Worm (Caenorhabditis elegans): ENCODE measurements around the gene gpd-4.

gpd-4 gene

ce11 chrII:10197091-10197675 lies 26.1 kb downstream of the gpd-4 start, which contains the start of gene R05H5.3 (continued):
- TF ChIP-seq nhr-41 (GFP tag; IDR thresholded peaks at IDR 0.05) (no peak), nhr-77 (tag; optimal IDR thresholded peaks at IDR 0.05) (peak; percentile 63), F10B5.3 (tag; optimal IDR thresholded peaks at IDR 0.05) (no peak), nhr-28 (tag; optimal IDR thresholded peaks at IDR 0.05) (peak; percentile 71), lin-38 (GFP tag; IDR thresholded peaks at IDR 0.05) (peak; percentile 93), mes-2 (tag; optimal IDR thresholded peaks at IDR 0.05; ENCODE audit: poor library complexity, severe bottlenecking) (no peak), ceh-44 (GFP tag; IDR thresholded peaks at IDR 0.05) (peak; percentile 71; the same call in 1 of the 2 replicates), dmd-6 (GFP tag; IDR thresholded peaks at IDR 0.05) (no peak), duxl-1 (tag; optimal IDR thresholded peaks at IDR 0.05; ENCODE audit: poor library complexity) (no peak), daf-12 (tag; optimal IDR thresholded peaks at IDR 0.05) (no peak), unc-62 (GFP tag; optimal IDR thresholded peaks at IDR 0.05 in 1 of 2) (no peak), unc-62 (tag; optimal IDR thresholded peaks at IDR 0.05) (no peak), ces-1 (GFP tag; optimal IDR thresholded peaks at IDR 0.05) (peak; percentile 70), dpl-1 (GFP tag; optimal IDR thresholded peaks at IDR 0.05) (peak; percentile 83), aha-1 (tag) (peak; percentile 74), dve-1 (tag; optimal IDR thresholded peaks at IDR 0.05; ENCODE audit: insufficient read depth) (no peak), nhr-42 (GFP tag; IDR thresholded peaks at IDR 0.05) (no peak), pha-4 (GFP tag; IDR thresholded peaks at IDR 0.05) (no peak), pha-4 (tag; optimal IDR thresholded peaks at IDR 0.05) (no peak)

ce11 chrII:10198486-10198885 lies 27.4 kb downstream of the gpd-4 start:
- TF ChIP-seq nhr-41 (GFP tag; IDR thresholded peaks at IDR 0.05) (no peak), hlh-30 (tag; optimal IDR thresholded peaks at IDR 0.05; ENCODE audit: insufficient read depth) (no peak), F44E2.7 (GFP tag; IDR thresholded peaks at IDR 0.05) (no peak), lin-15B (tag; optimal IDR thresholded peaks at IDR 0.05) (no peak), ceh-82 (tag; optimal IDR thresholded peaks at IDR 0.05) (no peak), ztf-7 (tag; optimal IDR thresholded peaks at IDR 0.05) (no peak), madf-9 (GFP tag; conservative IDR thresholded peaks at IDR 0.05) (no peak), aha-1 (tag) (peak; percentile 91)

ce11 chrII:10199906-10200305 lies 28.8 kb downstream of the gpd-4 start, which contains the start of gene R05H5.4:
R05H5.4 (minus strand) TSS chrII:10200006.
- TF ChIP-seq nhr-42 (GFP tag; IDR thresholded peaks at IDR 0.05), result no peak
- no peak for TF ChIP-seq spr-3 (GFP tag; optimal IDR thresholded peaks at IDR 0.05)
- TF ChIP-seq arid-1 (GFP tag; conservative IDR thresholded peaks at IDR 0.05), result no peak
- no peak for TF ChIP-seq unc-39 (tag; optimal IDR thresholded peaks at IDR 0.05)
- no peak for TF ChIP-seq F44E2.7 (GFP tag; IDR thresholded peaks at IDR 0.05)
- no peak for TF ChIP-seq dmd-8 (GFP tag; IDR thresholded peaks at IDR 0.05)
- TF ChIP-seq mdl-1 (tag; optimal IDR thresholded peaks at IDR 0.05), result no peak
- TF ChIP-seq zip-11 (GFP tag; IDR thresholded peaks at IDR 0.05), result no peak
- no peak for TF ChIP-seq ceh-44 (GFP tag; IDR thresholded peaks at IDR 0.05)
- TF ChIP-seq jun-1 (tag; optimal IDR thresholded peaks at IDR 0.05), result no peak
- TF ChIP-seq ces-1 (GFP tag; optimal IDR thresholded peaks at IDR 0.05), result no peak
- no peak for TF ChIP-seq set-16 (GFP tag; IDR thresholded peaks at IDR 0.05)
- TF ChIP-seq nhr-6 (tag; optimal IDR thresholded peaks at IDR 0.05), result no peak

ce11 chrII:10200759-10201158 lies 29.7 kb downstream of the gpd-4 start, which contains the start of gene arv-1:
arv-1 (minus strand) TSS chrII:10200823.
- TF ChIP-seq daf-8 (GFP tag; IDR thresholded peaks at IDR 0.05) (no peak), F44E2.7 (GFP tag; IDR thresholded peaks at IDR 0.05) (no peak), gei-8 (GFP tag; optimal IDR thresholded peaks at IDR 0.05) (no peak), dve-1 (tag; optimal IDR thresholded peaks at IDR 0.05; ENCODE audit: insufficient read depth) (peak; percentile 57), nhr-48 (tag; optimal IDR thresholded peaks at IDR 0.05) (peak; percentile 2), lir-3 (tag; optimal IDR thresholded peaks at IDR 0.05) (no peak), aha-1 (tag) (peak; percentile 30), fkh-10 (GFP tag; optimal IDR thresholded peaks at IDR 0.05) (no peak), nhr-77 (tag; optimal IDR thresholded peaks at IDR 0.05) (peak; percentile 16), lin-38 (GFP tag; IDR thresholded peaks at IDR 0.05) (peak; percentile 58), jun-1 (tag; optimal IDR thresholded peaks at IDR 0.05) (no peak), F10B5.3 (tag; optimal IDR thresholded peaks at IDR 0.05) (no peak), nhr-11 (tag; optimal IDR thresholded peaks at IDR 0.05) (peak; percentile 52), egl-27 (tag; optimal IDR thresholded peaks at IDR 0.05) (no peak), nhr-102 (tag; optimal IDR thresholded peaks at IDR 0.05) (peak; percentile 24), lsy-2 (tag; optimal IDR thresholded peaks at IDR 0.05) (peak in 1 of 2 experiments; percentile 91), hif-1 (tag; optimal IDR thresholded peaks at IDR 0.05) (peak in 1 of 2 experiments; percentile 68), unc-130 (GFP tag; optimal IDR thresholded peaks at IDR 0.05) (peak; percentile 56), lin-1 (GFP tag; IDR thresholded peaks at IDR 0.05) (no peak)
